Worm (Caenorhabditis elegans): ENCODE results near the gene T25E4.1.
"Not testable (repeated sequence)": the region's sequence is repeated elsewhere in the genome, so short reads cannot be mapped to it uniquely, and the experiment has no call there.

DNA sequence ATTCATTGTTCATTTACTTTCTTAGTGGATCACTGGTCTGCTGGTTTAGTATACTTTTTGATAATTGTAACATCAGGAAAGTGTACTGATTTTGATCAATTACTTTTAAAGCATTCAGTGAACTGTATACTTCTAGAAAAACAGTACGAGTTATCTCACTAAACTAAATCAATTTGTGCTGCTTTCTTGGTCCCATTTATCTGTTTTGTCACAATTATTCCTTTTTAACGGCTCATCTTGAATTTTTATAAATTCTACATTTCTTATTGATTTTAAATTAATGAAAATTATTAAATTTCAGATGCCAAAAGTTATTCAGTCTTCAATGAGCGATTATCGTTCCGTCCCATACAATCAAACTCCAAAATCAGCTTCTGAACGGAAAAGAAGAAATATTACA lies 43.2 kb upstream of the T25E4.1 start, which contains the start of gene hlh-25:
- TF ChIP-seq him-1, dao-5 (tag; optimal IDR thresholded peaks at IDR 0.05): not testable (repeated sequence)
